Worm (Caenorhabditis elegans) whole organism, mixed stage, embryonic: Measurements from ENCODE around the gene malt-1.

Source experiments
- M03D4.4 ChIP-seq: sonication (generic microtip); optimal IDR thresholded peaks from 2 replicates; lab custom pipeline; 2017; ENCODE audit warnings: mild to moderate bottlenecking, missing genetic modification characterization, missing compliant biosample characterization
- ces-1 ChIP-seq: fragments of 150-350 bp; optimal IDR thresholded peaks from 2 replicates; lab custom pipeline; 2014; ENCODE audit warnings: missing biosample characterization, missing genetic modification reagents, missing genetic modification characterization
- lsy-2 ChIP-seq: fragments of 150-350 bp; optimal IDR thresholded peaks from 2 replicates; lab custom pipeline; 2014; ENCODE audit warnings: missing biosample characterization, missing genetic modification characterization
- nhr-28 ChIP-seq: fragments of 150-350 bp; optimal IDR thresholded peaks from 2 replicates; lab custom pipeline; 2014; ENCODE audit warnings: missing biosample characterization, missing genetic modification characterization
- pha-4 ChIP-seq: fragments of 150-350 bp; optimal IDR thresholded peaks from 2 replicates; lab custom pipeline; 2018; ENCODE audit warnings: missing biosample characterization, missing genetic modification reagents, missing genetic modification characterization
- snpc-4 ChIP-seq: fragments of 150-350 bp; optimal IDR thresholded peaks from 2 replicates; lab custom pipeline; 2014; ENCODE audit warnings: missing biosample characterization, missing genetic modification characterization
- ztf-11 ChIP-seq: fragments of 150-350 bp; optimal IDR thresholded peaks from 2 replicates; lab custom pipeline; 2014; ENCODE audit warnings: missing biosample characterization, missing genetic modification characterization

- TF ChIP-seq pha-4 (tag; lab: Kevin White, UChicago) (no peak), M03D4.4 (tag; lab: Kevin White, UChicago) (no peak), ztf-11 (no peak), snpc-4 (tag; lab: Kevin White, UChicago) (no peak), lsy-2 (no peak), nhr-28 (tag; lab: Kevin White, UChicago) (no peak), ces-1 (GFP tag; lab: Kevin White, UChicago) (no peak)
These were observed 32.2 kb downstream of the malt-1 start, which contains the start of gene B0252.5 for ce11 chrII:6918862-6919261.
